Fruit fly (Drosophila melanogaster): Measurements from ENCODE around the gene mthl10.

- no peak for TF ChIP-seq lola (GFP tag; optimal IDR thresholded peaks at IDR 0.05)
- no peak for TF ChIP-seq ey (GFP tag; optimal IDR thresholded peaks at IDR 0.05)
- TF ChIP-seq Rel (GFP tag; optimal IDR thresholded peaks at IDR 0.05), result no peak
- no peak for TF ChIP-seq Rel (tag; optimal IDR thresholded peaks at IDR 0.05)
- no peak for TF ChIP-seq br (GFP tag; optimal IDR thresholded peaks at IDR 0.05)
- no peak for TF ChIP-seq Dif (GFP tag; optimal IDR thresholded peaks at IDR 0.05; ENCODE audit: partially characterized antibody)
- TF ChIP-seq psq (GFP tag; optimal IDR thresholded peaks at IDR 0.05), result no peak
- TF ChIP-seq usp (GFP tag; optimal IDR thresholded peaks at IDR 0.05), result no peak
- no peak for TF ChIP-seq Abd-B (GFP tag; optimal IDR thresholded peaks at IDR 0.05)
- no peak for TF ChIP-seq h (GFP tag; optimal IDR thresholded peaks at IDR 0.05)
- TF ChIP-seq pan (optimal IDR thresholded peaks at IDR 0.05), result no peak
These were observed 31.1 kb downstream of the mthl10 start for dm6 chr3L:311607-312006.

All from whole organism, wandering third instar larva.